Worm (Caenorhabditis elegans): Measurements from ENCODE around the gene scl-20.
"Not testable (repeated sequence)": the region's sequence is repeated elsewhere in the genome, so short reads cannot be mapped to it uniquely, and the experiment has no call there.

scl-20 gene

DNA sequence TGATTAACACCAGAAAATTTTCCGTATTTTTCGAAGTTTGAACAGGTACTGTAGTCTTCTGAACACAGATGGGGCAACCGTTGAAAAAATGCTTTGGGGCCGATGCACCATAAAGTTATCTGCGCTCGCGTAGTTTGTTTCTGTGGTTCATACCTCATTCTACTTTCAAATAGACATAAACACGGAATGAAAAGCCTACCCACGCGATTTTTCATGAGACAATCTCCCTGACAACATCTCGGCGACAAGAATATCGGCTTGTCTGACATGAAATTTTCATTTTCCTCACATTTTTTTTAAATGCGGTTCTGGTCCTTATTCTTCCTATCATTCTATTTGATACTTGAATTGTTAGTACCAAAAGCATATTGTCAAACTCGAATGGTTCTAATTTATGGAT lies 38.5 kb upstream of the scl-20 start, which contains the start of gene clec-257:
Gene clec-257, plus strand, starts transcription at position 301 of the 400 bp plus-strand sequence.
- no peak for TF ChIP-seq pat-9 (tag; optimal IDR thresholded peaks at IDR 0.05)
- TF ChIP-seq ceh-18 (tag; optimal IDR thresholded peaks at IDR 0.05), result no peak
- TF ChIP-seq elt-2 (tag; optimal IDR thresholded peaks at IDR 0.05), result no peak

DNA sequence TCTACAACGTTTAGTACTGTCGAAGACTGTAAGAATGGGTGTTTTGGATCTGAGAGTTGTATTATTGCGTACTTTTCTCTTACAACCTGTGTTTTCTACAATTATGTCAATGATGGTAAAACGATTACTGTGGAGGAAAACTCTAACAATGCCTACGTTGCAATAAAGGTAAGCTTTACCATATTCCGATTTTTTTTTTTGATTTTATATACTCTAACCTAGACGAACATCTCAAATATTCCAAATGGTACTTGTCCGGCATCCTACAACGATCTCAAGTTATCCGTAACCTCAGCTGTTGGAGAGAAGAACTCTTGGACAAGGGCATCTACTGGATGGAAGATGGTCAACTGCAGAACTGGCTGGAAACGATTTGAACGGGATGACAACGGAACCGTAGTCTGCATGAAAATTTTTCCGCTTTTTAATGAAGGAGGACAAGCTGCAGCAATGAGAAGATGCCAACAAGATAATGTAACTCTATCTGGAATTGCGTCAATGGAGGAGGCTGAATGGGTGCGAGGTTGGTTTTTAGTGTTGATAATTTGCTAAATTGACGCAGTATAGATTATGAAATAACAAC lies 37.6 kb upstream of the scl-20 start:
- TF ChIP-seq ets-4 (tag; optimal IDR thresholded peaks at IDR 0.05), result no peak
- TF ChIP-seq ztf-16 (tag; optimal IDR thresholded peaks at IDR 0.05), result no peak
- TF ChIP-seq ceh-6 (GFP tag; optimal IDR thresholded peaks at IDR 0.05), result no peak
- TF ChIP-seq sox-4 (tag; optimal IDR thresholded peaks at IDR 0.05), result no peak
- TF ChIP-seq lim-6 (tag; optimal IDR thresholded peaks at IDR 0.05), result no peak
- TF ChIP-seq pqm-1 (tag; optimal IDR thresholded peaks at IDR 0.05), result no peak
- no peak for TF ChIP-seq elt-4 (tag; optimal IDR thresholded peaks at IDR 0.05)
- TF ChIP-seq pax-1 (tag; optimal IDR thresholded peaks at IDR 0.05), result no peak
- TF ChIP-seq madf-2 (tag; optimal IDR thresholded peaks at IDR 0.05), result no peak
- TF ChIP-seq Y22D7AL.16 (tag; optimal IDR thresholded peaks at IDR 0.05), result no peak
- TF ChIP-seq C38D4.7 (GFP tag; optimal IDR thresholded peaks at IDR 0.05), result no peak

DNA sequence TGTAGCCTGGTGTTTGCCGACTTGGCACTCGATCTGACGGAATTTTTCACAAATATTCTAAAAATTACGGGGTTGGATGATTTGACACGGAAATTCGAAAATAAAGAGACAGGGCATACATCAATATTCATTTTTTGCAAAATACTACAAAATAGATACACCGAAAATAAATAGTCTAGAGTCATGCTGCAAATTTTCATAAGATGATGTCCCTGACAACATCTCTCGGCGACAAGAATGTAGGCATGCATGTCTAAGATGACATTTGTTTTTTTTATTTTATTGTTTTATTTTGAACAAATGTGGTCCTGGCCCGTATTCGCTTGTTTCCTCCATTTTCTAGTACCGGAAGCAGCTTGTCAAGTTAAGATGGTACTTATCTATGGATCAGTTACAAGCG lies 37.1 kb upstream of the scl-20 start, which contains the start of gene clec-256:
Gene clec-256, plus strand, starts transcription at position 301 of the 400 bp plus-strand sequence.
- no peak for TF ChIP-seq ets-4 (tag; optimal IDR thresholded peaks at IDR 0.05)
- TF ChIP-seq pha-2 (tag; optimal IDR thresholded peaks at IDR 0.05), result no peak
- no peak for TF ChIP-seq C08G9.2 (tag; optimal IDR thresholded peaks at IDR 0.05)
- TF ChIP-seq npax-4 (tag; optimal IDR thresholded peaks at IDR 0.05), result no peak

DNA sequence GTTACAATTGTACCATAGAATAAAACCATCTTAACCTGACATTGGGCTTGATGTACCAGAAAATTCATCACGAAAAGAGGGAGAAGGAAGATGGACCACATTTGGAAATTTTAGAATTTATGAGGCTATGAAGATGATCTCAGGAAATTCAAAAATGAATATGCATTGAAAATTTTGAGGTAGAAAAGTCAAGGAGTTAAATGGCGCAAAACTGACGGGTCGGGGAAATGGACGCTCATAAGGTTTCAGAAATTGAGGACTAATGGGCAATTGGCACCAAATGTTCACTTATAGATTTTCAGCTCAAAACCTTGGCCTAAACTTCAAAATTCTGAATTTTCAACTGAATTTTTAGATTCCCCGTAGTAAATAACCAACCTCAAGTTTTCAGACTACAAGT lies 36.3 kb upstream of the scl-20 start, which contains the start of gene clec-255:
Gene clec-255, minus strand, starts transcription at position 101 of the 400 bp plus-strand sequence.
- TF ChIP-seq unc-3 (GFP tag; conservative IDR thresholded peaks at IDR 0.05) (no peak), unc-3 (tag; optimal IDR thresholded peaks at IDR 0.05) (no peak), sox-4 (tag; optimal IDR thresholded peaks at IDR 0.05) (no peak), ceh-2 (tag; optimal IDR thresholded peaks at IDR 0.05) (no peak), pag-3 (tag; optimal IDR thresholded peaks at IDR 0.05; ENCODE audit: borderline replicate concordance) (no peak), hlh-30 (tag; optimal IDR thresholded peaks at IDR 0.05; ENCODE audit: insufficient read depth) (no peak), C38D4.7 (GFP tag; optimal IDR thresholded peaks at IDR 0.05) (no peak), sdc-2 (tag; optimal IDR thresholded peaks at IDR 0.05) (no peak), ahr-1 (tag; optimal IDR thresholded peaks at IDR 0.05) (no peak), unc-86 (tag; optimal IDR thresholded peaks at IDR 0.05) (no peak), ttx-3 (tag; optimal IDR thresholded peaks at IDR 0.05) (no peak), dve-1 (tag; optimal IDR thresholded peaks at IDR 0.05) (no peak), tbx-2 (tag; optimal IDR thresholded peaks at IDR 0.05) (no peak), ama-1 (optimal IDR thresholded peaks at IDR 0.05) (no peak), unc-42 (tag; optimal IDR thresholded peaks at IDR 0.05) (no peak), lim-6 (tag; optimal IDR thresholded peaks at IDR 0.05) (no peak), che-1 (tag; optimal IDR thresholded peaks at IDR 0.05) (no peak), ets-4 (tag; optimal IDR thresholded peaks at IDR 0.05) (no peak), C08G9.2 (tag; optimal IDR thresholded peaks at IDR 0.05) (no peak), ceh-24 (tag; optimal IDR thresholded peaks at IDR 0.05) (no peak), pqm-1 (tag; optimal IDR thresholded peaks at IDR 0.05) (no peak)

DNA sequence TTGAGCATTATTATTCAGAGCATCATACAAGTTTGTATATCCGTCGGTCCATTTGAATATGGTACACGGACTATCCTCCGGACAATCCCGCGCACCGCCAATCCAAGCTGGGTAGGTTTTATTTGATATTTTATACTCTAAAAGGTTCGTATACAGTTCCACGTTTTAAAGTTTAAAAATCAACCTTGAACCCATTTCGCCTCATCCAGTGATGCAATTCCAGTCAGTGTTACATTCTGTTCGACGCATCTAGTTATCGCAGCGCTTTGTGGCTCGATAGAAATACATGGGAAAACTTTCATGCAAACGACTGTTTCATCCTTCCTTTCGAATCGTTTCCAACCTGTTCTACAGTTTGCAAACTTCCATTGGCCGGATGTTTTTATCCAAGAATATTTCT lies 35.6 kb upstream of the scl-20 start:
- no peak for TF ChIP-seq pat-9 (tag; optimal IDR thresholded peaks at IDR 0.05)
- TF ChIP-seq pha-2 (tag; optimal IDR thresholded peaks at IDR 0.05), result no peak

ce11 chrV:18762044-18762443 lies 27.8 kb upstream of the scl-20 start, which contains the start of gene F11D11.22:
TSS of gene F11D11.22 (plus strand) at chrV:18762344.
- not testable (repeated sequence) for TF ChIP-seq nfya-1, lin-11, tbx-2 (tag; optimal IDR thresholded peaks at IDR 0.05)
